Fruit fly (Drosophila melanogaster): ENCODE measurements around the gene CG14074.

CG14074 gene

dm6 chr3L:18904772-18905601 lies 39.0 kb downstream of the CG14074 start, which contains the start of the genes CSN1b and Prp6:
TSS of gene CSN1b (minus strand) at chr3L:18904930.
TSS of gene Prp6 (plus strand) at chr3L:18905372.
- no peak for TF ChIP-seq CG8478 (optimal IDR thresholded peaks at IDR 0.05)

- TF ChIP-seq pan (optimal IDR thresholded peaks at IDR 0.05) (no peak), usp (GFP tag; optimal IDR thresholded peaks at IDR 0.05) (no peak), Dll (optimal IDR thresholded peaks at IDR 0.05) (no peak), psq (optimal IDR thresholded peaks at IDR 0.05) (no peak), CG8478 (optimal IDR thresholded peaks at IDR 0.05) (no peak), EcR (GFP tag; optimal IDR thresholded peaks at IDR 0.05) (no peak)
Observed at dm6 chr3L:18911082-18911481, 45.1 kb downstream of the CG14074 start, which contains the start of gene Ir75d. TSS of gene Ir75d (minus strand) at chr3L:18911182.

dm6 chr3L:18914100-18914683 lies 48.2 kb downstream of the CG14074 start, which contains the start of gene COX6AL2:
TSS of gene COX6AL2 (minus strand) at chr3L:18914150.
- TF ChIP-seq EcR (GFP tag; optimal IDR thresholded peaks at IDR 0.05) (no peak), psq (optimal IDR thresholded peaks at IDR 0.05) (no peak), usp (GFP tag; optimal IDR thresholded peaks at IDR 0.05) (no peak), Dll (optimal IDR thresholded peaks at IDR 0.05) (no peak), pan (optimal IDR thresholded peaks at IDR 0.05) (no peak), CG8478 (optimal IDR thresholded peaks at IDR 0.05) (no peak)

- TF ChIP-seq psq (optimal IDR thresholded peaks at IDR 0.05), result no peak
- TF ChIP-seq EcR (GFP tag; optimal IDR thresholded peaks at IDR 0.05), result no peak
- no peak for TF ChIP-seq usp (GFP tag; optimal IDR thresholded peaks at IDR 0.05)
- TF ChIP-seq CG8478 (optimal IDR thresholded peaks at IDR 0.05), result no peak
- TF ChIP-seq pan (optimal IDR thresholded peaks at IDR 0.05), result no peak
- no peak for TF ChIP-seq Dll (optimal IDR thresholded peaks at IDR 0.05)
Observed at dm6 chr3L:18916466-18916865, 50.4 kb downstream of the CG14074 start.

Measured in whole organism.